Fruit fly (Drosophila melanogaster) whole organism, pupa: ENCODE results near the gene Srrm1.

Experiments used
- CG10348 ChIP-seq: fragments of 200-800 bp; sonication (Bioruptor generic); IDR thresholded peaks from 2 replicates; pipeline ENCODE4 v1.3.6; 2022; ENCODE audit warnings: missing biosample characterization, missing genetic modification characterization
- CG12605 ChIP-seq: fragments of 200-800 bp; sonication (Bioruptor generic); IDR thresholded peaks from 2 replicates; pipeline ENCODE4 v1.3.6; 2022; ENCODE audit warnings: missing biosample characterization, missing genetic modification characterization
- CG13204 ChIP-seq: fragments of 200-800 bp; sonication (Bioruptor generic); optimal IDR thresholded peaks from 2 replicates; lab custom pipeline; 2018; ENCODE audit warnings: missing biosample characterization, mild to moderate bottlenecking, missing genetic modification characterization, moderate library complexity
- CG14655 ChIP-seq: fragments of 200-800 bp; sonication (Bioruptor generic); optimal IDR thresholded peaks from 3 replicates; lab custom pipeline; 2017; ENCODE audit warnings: mild to moderate bottlenecking, missing biosample characterization, missing genetic modification reagents, missing genetic modification characterization
- CG15710 ChIP-seq: fragments of 200-800 bp; sonication (Bioruptor generic); optimal IDR thresholded peaks from 2 replicates; lab custom pipeline; 2018; ENCODE audit warnings: missing biosample characterization, mild to moderate bottlenecking, missing genetic modification characterization, moderate library complexity
- CG17806 ChIP-seq: fragments of 200-800 bp; sonication (Bioruptor generic); optimal IDR thresholded peaks from 2 replicates; lab custom pipeline; 2018; ENCODE audit warnings: missing biosample characterization, mild to moderate bottlenecking, missing genetic modification characterization, moderate library complexity
- CG32121 ChIP-seq: fragments of 200-800 bp; sonication (Bioruptor generic); IDR thresholded peaks from 2 replicates; pipeline ENCODE4 v1.3.6; 2022; ENCODE audit warnings: missing biosample characterization, missing genetic modification characterization
- CG34367 ChIP-seq: fragments of 200-800 bp; sonication (Bioruptor generic); optimal IDR thresholded peaks from 2 replicates; lab custom pipeline; 2018; ENCODE audit warnings: missing biosample characterization, mild to moderate bottlenecking, missing genetic modification characterization
- CG4496 ChIP-seq: fragments of 200-800 bp; sonication (Bioruptor generic); IDR thresholded peaks from 3 replicates; pipeline ENCODE4 v1.3.6; 2022; ENCODE audit warnings: missing biosample characterization, missing genetic modification characterization
- CG8159 ChIP-seq: fragments of 200-800 bp; sonication (Bioruptor generic); optimal IDR thresholded peaks from 3 replicates; lab custom pipeline; 2018; ENCODE audit warnings: missing biosample characterization, mild to moderate bottlenecking, missing genetic modification characterization, moderate library complexity
- CG8301 ChIP-seq: fragments of 200-800 bp; sonication (Bioruptor generic); optimal IDR thresholded peaks from 2 replicates; lab custom pipeline; 2018; ENCODE audit warnings: missing biosample characterization, mild to moderate bottlenecking, missing genetic modification characterization
- CG9948 ChIP-seq: fragments of 200-800 bp; sonication (Bioruptor generic); optimal IDR thresholded peaks from 2 replicates; lab custom pipeline; 2018; ENCODE audit warnings: missing biosample characterization, mild to moderate bottlenecking, missing genetic modification characterization, moderate library complexity
- D1 ChIP-seq: fragments of 200-800 bp; sonication (Bioruptor generic); optimal IDR thresholded peaks from 2 replicates; lab custom pipeline; 2018; ENCODE audit warnings: missing biosample characterization, mild to moderate bottlenecking, missing genetic modification characterization, moderate library complexity
- EcR ChIP-seq: fragments of 200-800 bp; sonication (Bioruptor generic); optimal IDR thresholded peaks from 3 replicates; lab custom pipeline; 2019; ENCODE audit warnings: missing biosample characterization, missing genetic modification characterization, mild to moderate bottlenecking, moderate library complexity, missing genetic modification reagents
- Ets98B ChIP-seq: fragments of 200-800 bp; sonication (Bioruptor generic); IDR thresholded peaks from 2 replicates; pipeline ENCODE4 v1.3.6; 2022; ENCODE audit warnings: missing biosample characterization, missing genetic modification characterization
- Pif1A ChIP-seq: fragments of 200-800 bp; sonication (Bioruptor generic); optimal IDR thresholded peaks from 3 replicates; lab custom pipeline; 2016; ENCODE audit warnings: missing biosample characterization, missing genetic modification characterization
- Pif1B ChIP-seq: fragments of 200-800 bp; sonication (Bioruptor generic); optimal IDR thresholded peaks from 3 replicates; lab custom pipeline; 2016; ENCODE audit warnings: missing biosample characterization, missing genetic modification characterization
- Snoo ChIP-seq: fragments of 200-800 bp; sonication (Bioruptor generic); optimal IDR thresholded peaks from 3 replicates; lab custom pipeline; 2017; ENCODE audit warnings: missing biosample characterization, mild to moderate bottlenecking, missing genetic modification characterization, inconsistent platforms
- fd96Ca ChIP-seq: fragments of 200-800 bp; sonication (Bioruptor generic); IDR thresholded peaks from 3 replicates; pipeline ENCODE4 v1.3.6; 2022; ENCODE audit warnings: missing biosample characterization, missing genetic modification characterization
- gl ChIP-seq: fragments of 200-800 bp; sonication (Bioruptor generic); optimal IDR thresholded peaks from 2 replicates; lab custom pipeline; 2018; ENCODE audit warnings: missing biosample characterization, mild to moderate bottlenecking, missing genetic modification characterization
- rn ChIP-seq: fragments of 200-800 bp; sonication (Bioruptor generic); IDR thresholded peaks from 2 replicates; pipeline ENCODE4 v1.3.6; 2022; ENCODE audit warnings: missing biosample characterization, missing genetic modification characterization

Gene Srrm1

DNA sequence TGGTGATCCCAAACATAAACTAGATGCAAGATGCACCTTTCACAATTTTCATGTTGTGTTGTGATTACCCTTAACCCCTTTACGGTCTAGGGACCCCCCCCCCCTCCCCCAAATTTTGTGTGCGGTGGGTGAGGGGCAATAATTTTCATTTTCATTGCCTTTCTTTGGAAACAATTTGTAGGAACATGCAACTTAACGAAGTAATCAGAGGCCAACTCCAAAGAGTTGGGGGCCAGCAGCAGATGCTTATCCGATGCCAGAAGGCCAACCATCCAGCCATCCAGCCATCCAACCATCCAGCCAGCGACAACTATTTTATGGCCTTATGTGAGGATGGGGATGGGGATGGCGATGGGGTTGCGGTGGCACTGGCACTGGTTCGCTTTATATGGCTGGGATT is 28.3 kb downstream of the Srrm1 start:
- TF ChIP-seq CG12605 (GFP tag; lab: Robert Waterston, UW) = no peak
- TF ChIP-seq gl (tag; lab: Kevin White, UChicago) = no peak
- TF ChIP-seq CG10348 (GFP tag; lab: Robert Waterston, UW) = no peak
- TF ChIP-seq Snoo = no peak
- TF ChIP-seq CG14655 (GFP tag; lab: Kevin White, UChicago) = no peak
- TF ChIP-seq Pif1B = no peak
- TF ChIP-seq CG9948 (tag; lab: Kevin White, UChicago) = no peak
- TF ChIP-seq CG32121 (GFP tag; lab: Robert Waterston, UW) = no peak

DNA sequence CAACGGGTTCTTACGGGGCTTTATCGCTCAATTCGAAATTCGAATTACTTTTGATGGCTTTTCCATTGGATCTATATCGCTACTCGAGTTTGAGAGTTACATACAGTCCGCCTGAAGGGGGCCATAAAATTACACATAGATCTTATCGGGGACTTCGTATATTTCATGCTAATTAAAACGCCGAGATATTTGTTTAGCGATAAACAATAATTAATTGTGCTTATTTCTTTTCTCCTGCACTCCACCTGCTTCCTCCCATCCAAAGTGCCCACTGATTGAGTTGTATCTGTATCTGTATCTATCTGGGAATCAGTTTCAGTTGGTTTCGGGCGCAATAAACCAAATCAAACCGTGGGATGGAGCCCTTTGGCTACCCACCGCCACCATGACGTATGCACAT is 29.0 kb downstream of the Srrm1 start:
- TF ChIP-seq D1 (tag; lab: Kevin White, UChicago) (no peak), rn (GFP tag; lab: Robert Waterston, UW) (no peak), fd96Ca (GFP tag; lab: Robert Waterston, UW) (no peak), CG8159 (tag; lab: Kevin White, UChicago) (no peak), Snoo (no peak), Pif1A (no peak), CG32121 (GFP tag; lab: Robert Waterston, UW) (no peak), CG13204 (GFP tag; lab: Kevin White, UChicago) (no peak), Pif1B (no peak), CG4496 (GFP tag; lab: Robert Waterston, UW) (no peak), CG14655 (GFP tag; lab: Kevin White, UChicago) (no peak), CG15710 (tag; lab: Kevin White, UChicago) (no peak), Ets98B (GFP tag; lab: Robert Waterston, UW) (no peak), CG9948 (tag; lab: Kevin White, UChicago) (no peak), CG8301 (no peak), CG34367 (tag; lab: Kevin White, UChicago) (no peak), CG10348 (GFP tag; lab: Robert Waterston, UW) (no peak), EcR (GFP tag; lab: Kevin White, UChicago) (no peak)

dm6 chr3L:13066220-13066619 is 29.6 kb downstream of the Srrm1 start:
- no peak for TF ChIP-seq fd96Ca (GFP tag; lab: Robert Waterston, UW)
- no peak for TF ChIP-seq CG12605 (GFP tag; lab: Robert Waterston, UW)
- TF ChIP-seq gl (tag; lab: Kevin White, UChicago) = no peak
- no peak for TF ChIP-seq Ets98B (GFP tag; lab: Robert Waterston, UW)
- TF ChIP-seq CG8301 = peak; percentile 40
- TF ChIP-seq Pif1A = peak; percentile 28
- TF ChIP-seq D1 (tag; lab: Kevin White, UChicago) = no peak
- TF ChIP-seq rn (GFP tag; lab: Robert Waterston, UW) = no peak
- TF ChIP-seq CG17806 (tag; lab: Kevin White, UChicago) = peak; percentile 44
- peak; percentile 27 for TF ChIP-seq CG34367 (tag; lab: Kevin White, UChicago)
- TF ChIP-seq CG8159 (tag; lab: Kevin White, UChicago) = peak; percentile 52
- no peak for TF ChIP-seq CG32121 (GFP tag; lab: Robert Waterston, UW)
- TF ChIP-seq Snoo = no peak
- peak; percentile 50 for TF ChIP-seq CG9948 (tag; lab: Kevin White, UChicago)
- no peak for TF ChIP-seq Pif1B
- TF ChIP-seq EcR (GFP tag; lab: Kevin White, UChicago) = no peak
- peak; percentile 31 for TF ChIP-seq CG15710 (tag; lab: Kevin White, UChicago)
- TF ChIP-seq CG4496 (GFP tag; lab: Robert Waterston, UW) = no peak
- TF ChIP-seq CG14655 (GFP tag; lab: Kevin White, UChicago) = peak; percentile 31
- no peak for TF ChIP-seq CG10348 (GFP tag; lab: Robert Waterston, UW)

DNA sequence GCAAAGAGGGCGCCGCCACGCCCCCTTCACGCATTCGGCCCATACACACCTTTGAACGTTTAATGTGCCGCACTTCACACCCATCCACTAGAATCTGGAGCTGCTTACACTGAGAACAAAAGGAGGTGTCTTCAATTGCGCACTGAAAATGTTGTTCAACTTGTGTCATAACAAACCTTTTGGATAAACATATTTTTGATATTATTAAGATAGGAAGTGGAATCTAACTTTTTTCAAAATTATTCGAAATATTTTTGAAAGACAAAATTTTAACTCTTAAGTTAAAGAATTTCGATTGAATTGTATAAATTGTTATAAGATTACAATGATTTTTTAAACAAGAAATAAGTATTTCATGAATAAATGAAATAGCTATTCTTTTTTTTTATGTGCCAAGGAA is 31.7 kb downstream of the Srrm1 start:
- TF ChIP-seq CG34367 (tag; lab: Kevin White, UChicago) = no peak
- TF ChIP-seq Pif1A = peak; percentile 6
- TF ChIP-seq CG4496 (GFP tag; lab: Robert Waterston, UW) = no peak
- TF ChIP-seq Snoo = no peak
- TF ChIP-seq D1 (tag; lab: Kevin White, UChicago) = no peak
- TF ChIP-seq CG13204 (GFP tag; lab: Kevin White, UChicago) = no peak
- TF ChIP-seq CG8301 = peak; percentile 15
- peak; percentile 46 for TF ChIP-seq CG14655 (GFP tag; lab: Kevin White, UChicago)
- no peak for TF ChIP-seq gl (tag; lab: Kevin White, UChicago)
- peak; percentile 15 for TF ChIP-seq CG17806 (tag; lab: Kevin White, UChicago)
- TF ChIP-seq fd96Ca (GFP tag; lab: Robert Waterston, UW) = no peak
- TF ChIP-seq CG9948 (tag; lab: Kevin White, UChicago) = peak; percentile 35
- TF ChIP-seq Pif1B = no peak
- no peak for TF ChIP-seq CG10348 (GFP tag; lab: Robert Waterston, UW)
- no peak for TF ChIP-seq CG15710 (tag; lab: Kevin White, UChicago)
- TF ChIP-seq Ets98B (GFP tag; lab: Robert Waterston, UW) = no peak
- no peak for TF ChIP-seq CG8159 (tag; lab: Kevin White, UChicago)
- TF ChIP-seq CG12605 (GFP tag; lab: Robert Waterston, UW) = no peak
- TF ChIP-seq rn (GFP tag; lab: Robert Waterston, UW) = no peak
- TF ChIP-seq CG32121 (GFP tag; lab: Robert Waterston, UW) = no peak
- TF ChIP-seq EcR (GFP tag; lab: Kevin White, UChicago) = no peak

- TF ChIP-seq rn (GFP tag; lab: Robert Waterston, UW) (no peak), CG34367 (tag; lab: Kevin White, UChicago) (no peak), CG32121 (GFP tag; lab: Robert Waterston, UW) (no peak), fd96Ca (GFP tag; lab: Robert Waterston, UW) (no peak), gl (tag; lab: Kevin White, UChicago) (no peak), CG13204 (GFP tag; lab: Kevin White, UChicago) (no peak), Snoo (no peak), CG17806 (tag; lab: Kevin White, UChicago) (no peak), CG4496 (GFP tag; lab: Robert Waterston, UW) (no peak), D1 (tag; lab: Kevin White, UChicago) (no peak), CG12605 (GFP tag; lab: Robert Waterston, UW) (no peak), CG8159 (tag; lab: Kevin White, UChicago) (no peak), CG10348 (GFP tag; lab: Robert Waterston, UW) (no peak)
- TF ChIP-seq, all 21 proteins: peak for 0
These were observed 37.5 kb downstream of the Srrm1 start for dm6 chr3L:13074084-13074624.
